Worm (Caenorhabditis elegans) whole organism, midembryonic: ENCODE measurements around the gene Y54G11A.2.

Experiments
- cog-1 ChIP-seq: sonication (generic microtip); optimal IDR thresholded peaks from 2 replicates; lab custom pipeline; 2016; ENCODE audit warnings: missing genetic modification characterization, missing compliant biosample characterization
- flt-1 ChIP-seq: fragments of 200-800 bp; sonication (Bioruptor generic); IDR thresholded peaks from 2 replicates; pipeline ENCODE4 v1.3.6; 2022; ENCODE audit warnings: missing genetic modification characterization, missing compliant biosample characterization
- klf-2 ChIP-seq: fragments of 200-800 bp; sonication (Bioruptor generic); conservative IDR thresholded peaks from 2 replicates; pipeline ENCODE4 v1.3.6; 2022; ENCODE audit warnings: missing genetic modification reagents, missing genetic modification characterization, missing compliant biosample characterization
- med-1 ChIP-seq: sonication (generic microtip); optimal IDR thresholded peaks from 2 replicates; lab custom pipeline; 2017; ENCODE audit warnings: missing genetic modification characterization, mild to moderate bottlenecking, missing compliant biosample characterization, antibody characterized with exemption, missing genetic modification reagents; ENCODE audit not compliant: insufficient read depth
- ref-1 ChIP-seq: fragments of 200-800 bp; sonication (Bioruptor generic); conservative IDR thresholded peaks from 2 replicates; pipeline ENCODE4 v1.3.6; 2022; ENCODE audit warnings: missing genetic modification reagents, missing genetic modification characterization, missing compliant biosample characterization
- ztf-23 ChIP-seq: fragments of 200-800 bp; sonication (Bioruptor generic); IDR thresholded peaks from 2 replicates; pipeline ENCODE4 v1.3.6; 2022; ENCODE audit warnings: missing genetic modification reagents, missing genetic modification characterization, missing compliant biosample characterization
- ztf-29 ChIP-seq: fragments of 200-800 bp; sonication (Bioruptor generic); IDR thresholded peaks from 2 replicates; pipeline ENCODE4 v1.3.6; 2022; ENCODE audit warnings: missing genetic modification reagents, missing genetic modification characterization, missing compliant biosample characterization

- TF ChIP-seq med-1 (GFP tag; lab: Kevin White, UChicago) (no peak), ref-1 (GFP tag; lab: Robert Waterston, UW) (no peak), cog-1 (tag; lab: Kevin White, UChicago) (no peak), ztf-29 (no peak), klf-2 (GFP tag; lab: Robert Waterston, UW) (no peak), ztf-23 (GFP tag; lab: Robert Waterston, UW) (no peak), flt-1 (GFP tag; lab: Robert Waterston, UW) (no peak)
Measured at ce11 chrII:14296320-14296719, 44.2 kb downstream of the Y54G11A.2 start.
